Fruit fly (Drosophila melanogaster) whole organism, embryonic: Measurements from ENCODE around the gene odd.

ENCODE experiments used
- Abd-B ChIP-seq: fragments of 200-800 bp; sonication (Bioruptor generic); optimal IDR thresholded peaks from 2 replicates; lab custom pipeline; 2018; ENCODE audit warnings: missing biosample characterization, mild to moderate bottlenecking, missing genetic modification characterization, moderate library complexity
- Atf-2 ChIP-seq: fragments of 200-800 bp; sonication (Bioruptor generic); optimal IDR thresholded peaks from 2 replicates; lab custom pipeline; 2016; ENCODE audit warnings: missing biosample characterization, missing genetic modification characterization
- Blimp-1 ChIP-seq: fragments of 200-800 bp; sonication (Bioruptor generic); optimal IDR thresholded peaks from 3 replicates; lab custom pipeline; 2018; ENCODE audit warnings: missing biosample characterization, missing genetic modification characterization, mild to moderate bottlenecking, moderate library complexity, missing genetic modification reagents
- CG10267 ChIP-seq: fragments of 200-800 bp; sonication (Bioruptor generic); optimal IDR thresholded peaks from 2 replicates; lab custom pipeline; 2018; ENCODE audit warnings: missing biosample characterization, mild to moderate bottlenecking, missing genetic modification characterization, moderate library complexity
- CG10654 ChIP-seq: fragments of 200-800 bp; sonication (Bioruptor generic); optimal IDR thresholded peaks from 2 replicates; lab custom pipeline; 2016; ENCODE audit warnings: missing biosample characterization, missing genetic modification characterization
- CG11093 ChIP-seq: fragments of 200-800 bp; sonication (Bioruptor generic); IDR thresholded peaks from 3 replicates; pipeline ENCODE4 v1.3.6; 2022; ENCODE audit warnings: missing biosample characterization, missing genetic modification characterization
- CG11723 ChIP-seq: fragments of 200-800 bp; sonication (Bioruptor generic); optimal IDR thresholded peaks from 2 replicates; lab custom pipeline; 2017; ENCODE audit warnings: missing biosample characterization, mild to moderate bottlenecking, missing genetic modification characterization
- CG12155 ChIP-seq: fragments of 200-800 bp; sonication (Bioruptor generic); optimal IDR thresholded peaks from 3 replicates; lab custom pipeline; 2016; ENCODE audit warnings: missing biosample characterization, missing genetic modification characterization
- CG12744 ChIP-seq: fragments of 200-800 bp; sonication (Bioruptor generic); optimal IDR thresholded peaks from 2 replicates; lab custom pipeline; 2016; ENCODE audit warnings: missing biosample characterization, missing genetic modification characterization
- CG13123 ChIP-seq: fragments of 200-800 bp; sonication (Bioruptor generic); optimal IDR thresholded peaks from 2 replicates; lab custom pipeline; 2016; ENCODE audit warnings: missing biosample characterization, missing genetic modification characterization
- CG13775 ChIP-seq: fragments of 200-800 bp; sonication (Bioruptor generic); optimal IDR thresholded peaks from 3 replicates; lab custom pipeline; 2017; ENCODE audit warnings: missing biosample characterization, mild to moderate bottlenecking, missing genetic modification characterization
- CG14667 ChIP-seq: fragments of 200-800 bp; sonication (Bioruptor generic); IDR thresholded peaks from 2 replicates; pipeline ENCODE4 v1.3.6; 2022; ENCODE audit warnings: missing biosample characterization, missing genetic modification characterization
- CG14710 ChIP-seq: fragments of 200-800 bp; sonication (Bioruptor generic); optimal IDR thresholded peaks from 3 replicates; lab custom pipeline; 2019; ENCODE audit warnings: missing biosample characterization, mild to moderate bottlenecking, missing genetic modification characterization, moderate library complexity
- CG15479 ChIP-seq: fragments of 200-800 bp; sonication (Bioruptor generic); optimal IDR thresholded peaks from 3 replicates; lab custom pipeline; 2019; ENCODE audit warnings: missing biosample characterization, mild to moderate bottlenecking, missing genetic modification characterization, moderate library complexity
- CG16863 ChIP-seq: fragments of 200-800 bp; sonication (Bioruptor generic); optimal IDR thresholded peaks from 3 replicates; lab custom pipeline; 2016; ENCODE audit warnings: missing biosample characterization, missing genetic modification characterization
- CG17612 ChIP-seq: fragments of 200-800 bp; sonication (Bioruptor generic); IDR thresholded peaks from 2 replicates; pipeline ENCODE4 v1.3.6; 2022; ENCODE audit warnings: missing biosample characterization, missing genetic modification characterization
- CG18262 ChIP-seq: fragments of 200-800 bp; optimal IDR thresholded peaks from 3 replicates; lab custom pipeline; 2019; ENCODE audit warnings: missing biosample characterization, mild to moderate bottlenecking, missing genetic modification characterization, moderate library complexity
- CG2889 ChIP-seq: fragments of 200-800 bp; sonication (Bioruptor generic); IDR thresholded peaks from 3 replicates; pipeline ENCODE4 v1.3.6; 2022; ENCODE audit warnings: missing biosample characterization, missing genetic modification characterization
- CG30403 ChIP-seq: fragments of 200-800 bp; sonication (Bioruptor generic); optimal IDR thresholded peaks from 3 replicates; lab custom pipeline; 2016; ENCODE audit warnings: missing biosample characterization, missing genetic modification characterization
- CG32767 ChIP-seq: fragments of 200-800 bp; sonication (Bioruptor generic); IDR thresholded peaks from 2 replicates; pipeline ENCODE4 v1.3.6; 2022; ENCODE audit warnings: missing biosample characterization, missing genetic modification characterization
- CG3847 ChIP-seq: fragments of 200-800 bp; sonication (Bioruptor generic); IDR thresholded peaks from 2 replicates; pipeline ENCODE4 v1.3.6; 2022; ENCODE audit warnings: missing biosample characterization, missing genetic modification characterization
- CG5245 ChIP-seq: fragments of 200-800 bp; sonication (Bioruptor generic); optimal IDR thresholded peaks from 3 replicates; lab custom pipeline; 2016; ENCODE audit warnings: missing biosample characterization, missing genetic modification characterization
- CHES-1-like ChIP-seq: fragments of 200-800 bp; sonication (Bioruptor generic); optimal IDR thresholded peaks from 2 replicates; lab custom pipeline; 2016; ENCODE audit warnings: missing biosample characterization, missing genetic modification characterization
- CoRest ChIP-seq: fragments of 200-800 bp; sonication (Bioruptor generic); optimal IDR thresholded peaks from 3 replicates; lab custom pipeline; 2018; ENCODE audit warnings: missing biosample characterization, mild to moderate bottlenecking, missing genetic modification characterization, moderate library complexity
- Ets65A ChIP-seq: fragments of 200-800 bp; sonication (Bioruptor generic); peaks from one replicate; lab custom pipeline; 2016; ENCODE audit warnings: missing biosample characterization, missing genetic modification characterization
- Hr51 ChIP-seq, 2 experiments: fragments of 200-800 bp; sonication (Bioruptor generic); optimal IDR thresholded peaks; 2 replicates in 1 of 2; 3 replicates in 1 of 2; lab custom pipeline; 2016 to 2018; ENCODE audit warnings: missing biosample characterization in 2 of 2, missing genetic modification characterization in 2 of 2, mild to moderate bottlenecking in 1 of 2, moderate library complexity in 1 of 2
- Hr78 ChIP-seq, 2 experiments: fragments of 200-800 bp in 1 of 2; fragments of >200 bp in 1 of 2; sonication (Bioruptor generic) in 1 of 2; optimal IDR thresholded peaks; 2 replicates each; lab custom pipeline; 2017 to 2019; ENCODE audit warnings: missing biosample characterization in 2 of 2, missing genetic modification characterization in 2 of 2, mild to moderate bottlenecking in 1 of 2, moderate library complexity in 1 of 2
- Lpt ChIP-seq: fragments of >200 bp; optimal IDR thresholded peaks from 2 replicates; lab custom pipeline; 2018; ENCODE audit warnings: missing biosample characterization, missing genetic modification characterization
- MBD-R2 ChIP-seq: fragments of 200-800 bp; sonication (Bioruptor generic); IDR thresholded peaks from 2 replicates; pipeline ENCODE4 v1.3.6; 2022; ENCODE audit warnings: missing biosample characterization, missing genetic modification characterization
- NC2α ChIP-seq: fragments of 200-800 bp; sonication (Bioruptor generic); optimal IDR thresholded peaks from 2 replicates; lab custom pipeline; 2016; ENCODE audit warnings: missing biosample characterization, missing genetic modification characterization
- Nf-YB ChIP-seq: fragments of 200-800 bp; sonication (Bioruptor generic); optimal IDR thresholded peaks from 3 replicates; lab custom pipeline; 2019; ENCODE audit warnings: missing biosample characterization, mild to moderate bottlenecking, missing genetic modification characterization, moderate library complexity
- Ssrp ChIP-seq: fragments of 200-800 bp; sonication (Bioruptor generic); optimal IDR thresholded peaks from 2 replicates; lab custom pipeline; 2018; ENCODE audit warnings: missing biosample characterization, mild to moderate bottlenecking, missing genetic modification characterization, moderate library complexity
- bowl ChIP-seq: fragments of 200-800 bp; sonication (Bioruptor generic); IDR thresholded peaks from 2 replicates; pipeline ENCODE4 v1.3.6; 2022; ENCODE audit warnings: missing biosample characterization, missing genetic modification characterization
- chm ChIP-seq: fragments of 200-800 bp; sonication (Bioruptor generic); IDR thresholded peaks from 2 replicates; pipeline ENCODE4 v1.3.6; 2022; ENCODE audit warnings: missing biosample characterization, missing genetic modification characterization
- chn ChIP-seq: fragments of 200-800 bp; sonication (Bioruptor generic); optimal IDR thresholded peaks from 2 replicates; lab custom pipeline; 2016; ENCODE audit warnings: missing biosample characterization, missing genetic modification characterization
- dan ChIP-seq: fragments of 200-800 bp; sonication (Bioruptor generic); IDR thresholded peaks from 2 replicates; pipeline ENCODE4 v1.3.6; 2022; ENCODE audit warnings: missing biosample characterization, missing genetic modification characterization
- dmrt11E ChIP-seq: fragments of 200-800 bp; sonication (Bioruptor generic); optimal IDR thresholded peaks from 3 replicates; lab custom pipeline; 2018; ENCODE audit warnings: missing biosample characterization, mild to moderate bottlenecking, missing genetic modification characterization, moderate library complexity
- gsb ChIP-seq: fragments of 200-800 bp; sonication (Bioruptor generic); IDR thresholded peaks from 2 replicates; pipeline ENCODE4 v1.3.6; 2022; ENCODE audit warnings: missing biosample characterization, missing genetic modification characterization
- jing ChIP-seq: fragments of 200-800 bp; sonication (Bioruptor generic); optimal IDR thresholded peaks from 2 replicates; lab custom pipeline; 2018; ENCODE audit warnings: missing biosample characterization, mild to moderate bottlenecking, missing genetic modification characterization
- kni ChIP-seq: fragments of 200-800 bp; sonication (Bioruptor generic); optimal IDR thresholded peaks from 3 replicates; lab custom pipeline; 2017; ENCODE audit warnings: mild to moderate bottlenecking, missing biosample characterization, missing genetic modification reagents, missing genetic modification characterization
- lab ChIP-seq: fragments of 200-800 bp; sonication (Bioruptor generic); optimal IDR thresholded peaks from 3 replicates; lab custom pipeline; 2017; ENCODE audit warnings: missing biosample characterization, missing genetic modification characterization, mild to moderate bottlenecking, moderate library complexity, missing genetic modification reagents
- lmd ChIP-seq: fragments of 200-800 bp; sonication (Bioruptor generic); IDR thresholded peaks from 2 replicates; pipeline ENCODE4 v1.3.6; 2022; ENCODE audit warnings: missing biosample characterization, missing genetic modification characterization
- lola ChIP-seq, 3 experiments: fragments of >200 bp in 2 of 3; fragments of 200-800 bp in 1 of 3; sonication (Bioruptor generic) in 1 of 3; optimal IDR thresholded peaks; 2 replicates each; lab custom pipeline; 2017 to 2019; ENCODE audit warnings: missing biosample characterization in 3 of 3, missing genetic modification characterization in 3 of 3, mild to moderate bottlenecking in 1 of 3, moderate library complexity in 1 of 3
- sisA ChIP-seq: fragments of 200-800 bp; sonication (Bioruptor generic); IDR thresholded peaks from 2 replicates; pipeline ENCODE4 v1.3.6; 2022; ENCODE audit warnings: missing biosample characterization, missing genetic modification characterization
- sqz ChIP-seq: fragments of 200-800 bp; sonication (Bioruptor generic); optimal IDR thresholded peaks from 3 replicates; lab custom pipeline; 2018; ENCODE audit warnings: missing biosample characterization, mild to moderate bottlenecking, missing genetic modification characterization
- stwl ChIP-seq: fragments of 200-800 bp; sonication (Bioruptor generic); optimal IDR thresholded peaks from 3 replicates; lab custom pipeline; 2018; ENCODE audit warnings: missing biosample characterization, mild to moderate bottlenecking, missing genetic modification characterization, moderate library complexity
- tna ChIP-seq: fragments of 200-800 bp; sonication (Bioruptor generic); IDR thresholded peaks from 2 replicates; pipeline ENCODE4 v1.3.6; 2022; ENCODE audit warnings: missing biosample characterization, missing genetic modification characterization; ENCODE audit not compliant: partially characterized antibody
- tx ChIP-seq: fragments of 200-800 bp; sonication (Bioruptor generic); optimal IDR thresholded peaks from 2 replicates; lab custom pipeline; 2016; ENCODE audit warnings: missing biosample characterization, missing genetic modification characterization
- unc-4 ChIP-seq: fragments of 200-800 bp; sonication (Bioruptor generic); IDR thresholded peaks from 2 replicates; pipeline ENCODE4 v1.3.6; 2022; ENCODE audit warnings: missing biosample characterization, missing genetic modification characterization; ENCODE audit not compliant: partially characterized antibody
- usp ChIP-seq: fragments of >200 bp; optimal IDR thresholded peaks from 2 replicates; lab custom pipeline; 2017; ENCODE audit warnings: missing biosample characterization, missing genetic modification characterization
- vvl ChIP-seq: fragments of 200-800 bp; sonication (Bioruptor generic); IDR thresholded peaks from 2 replicates; pipeline ENCODE4 v1.3.6; 2022; ENCODE audit warnings: missing biosample characterization, missing genetic modification characterization

The odd gene

dm6 chr2L:3600847-3601246 lies 5.7 kb downstream of the odd start:
- TF ChIP-seq Hr78 (GFP tag; optimal IDR thresholded peaks at IDR 0.05; lab: Kevin White, UChicago): no peak
- TF ChIP-seq Nf-YB (GFP tag; lab: Kevin White, UChicago): no peak
- 0 out of 2 replicates have a peak, but pooled peaks have one; percentile 16 for TF ChIP-seq CG3847 (GFP tag; lab: Robert Waterston, UW)
- peak; percentile 7; the same call in 1 of the 2 replicates for TF ChIP-seq lmd (GFP tag; lab: Robert Waterston, UW)
- TF ChIP-seq Atf-2: peak; percentile 25
- peak; percentile 31 for TF ChIP-seq CG13775
- peak; percentile 5 for TF ChIP-seq Abd-B
- no peak for TF ChIP-seq tx
- no peak for TF ChIP-seq CG17612 (GFP tag; lab: Robert Waterston, UW)
- no peak for TF ChIP-seq CG12155 (GFP tag; lab: Kevin White, UChicago)
- TF ChIP-seq usp (GFP tag; lab: Kevin White, UChicago): no peak
- peak; percentile 28; the same call in 1 of the 2 replicates for TF ChIP-seq vvl
- TF ChIP-seq CG11093: no peak
- no peak for TF ChIP-seq CG12744 (GFP tag; lab: Kevin White, UChicago)
- peak; percentile 29 for TF ChIP-seq CG10267
- TF ChIP-seq CG32767 (GFP tag; lab: Robert Waterston, UW): no peak
- peak; percentile 8 for TF ChIP-seq kni
- peak; percentile 26 for TF ChIP-seq CG16863 (GFP tag; lab: Kevin White, UChicago)
- TF ChIP-seq lola (GFP tag; optimal IDR thresholded peaks at IDR 0.05; lab: Kevin White, UChicago): peak in 1 of 3 experiments; percentile 75
- TF ChIP-seq lab (GFP tag; lab: Kevin White, UChicago): no peak
- TF ChIP-seq CG18262 (tag; lab: Kevin White, UChicago): peak; percentile 56
- no peak for TF ChIP-seq CG10654 (GFP tag; lab: Kevin White, UChicago)
- no peak for TF ChIP-seq CG13123 (GFP tag; lab: Kevin White, UChicago)
- TF ChIP-seq unc-4 (GFP tag; lab: Robert Waterston, UW): no peak
- no peak for TF ChIP-seq CHES-1-like (GFP tag; lab: Kevin White, UChicago)
- TF ChIP-seq gsb (GFP tag; lab: Robert Waterston, UW): no peak
- peak; percentile 91 for TF ChIP-seq Ets65A (GFP tag; lab: Kevin White, UChicago)
- peak; percentile 49 for TF ChIP-seq CoRest
- no peak for TF ChIP-seq CG2889 (GFP tag; lab: Robert Waterston, UW)
- peak; percentile 82 for TF ChIP-seq chm (GFP tag; lab: Robert Waterston, UW)
- no peak for TF ChIP-seq sqz
- peak; percentile 16 for TF ChIP-seq chn
- TF ChIP-seq CG30403 (GFP tag; lab: Kevin White, UChicago): peak; percentile 18
- TF ChIP-seq jing (GFP tag; lab: Kevin White, UChicago): peak; percentile 19
- TF ChIP-seq MBD-R2 (GFP tag; lab: Robert Waterston, UW): no peak
- TF ChIP-seq bowl (GFP tag; lab: Robert Waterston, UW): no peak
- TF ChIP-seq stwl (tag; lab: Kevin White, UChicago): no peak
- peak; percentile 28; the same call in 1 of the 2 replicates for TF ChIP-seq dan
- no peak for TF ChIP-seq CG15479 (GFP tag; lab: Kevin White, UChicago)
- TF ChIP-seq CG14667 (GFP tag; lab: Robert Waterston, UW): peak; percentile 6; the same call in 1 of the 2 replicates
- TF ChIP-seq sisA: peak; percentile 31; the same call in 1 of the 2 replicates
- no peak for TF ChIP-seq Hr51 (GFP tag; optimal IDR thresholded peaks at IDR 0.05; lab: Kevin White, UChicago)
- peak; percentile 22 for TF ChIP-seq Blimp-1
- TF ChIP-seq Lpt (GFP tag; lab: Kevin White, UChicago): no peak
- TF ChIP-seq Ssrp: peak; percentile 29
- no peak for TF ChIP-seq CG11723
- peak; percentile 24 for TF ChIP-seq CG14710
- peak; percentile 87 for TF ChIP-seq dmrt11E (tag; lab: Kevin White, UChicago)
- peak; percentile 2 for TF ChIP-seq NC2α
- peak; percentile 11 for TF ChIP-seq CG5245 (GFP tag; lab: Kevin White, UChicago)
- TF ChIP-seq tna (GFP tag; lab: Robert Waterston, UW): no peak
